Fruit fly (Drosophila melanogaster) whole organism: ENCODE data around the gene Nepl7.

ENCODE experiments used
- CG8478 ChIP-seq: fragments of >200 bp; optimal IDR thresholded peaks from 2 replicates; lab custom pipeline; 2018; ENCODE audit warnings: inconsistent platforms
- Dll ChIP-seq: fragments of >200 bp; optimal IDR thresholded peaks from 2 replicates; lab custom pipeline; 2017
- EcR ChIP-seq, 2 experiments: fragments of >200 bp; optimal IDR thresholded peaks; 2 replicates each; lab custom pipeline; 2017; ENCODE audit warnings: missing biosample characterization in 2 of 2, missing genetic modification characterization in 2 of 2, missing genetic modification reagents in 2 of 2
- pan ChIP-seq: fragments of >200 bp; optimal IDR thresholded peaks from 2 replicates; lab custom pipeline; 2017
- psq ChIP-seq: fragments of >200 bp; optimal IDR thresholded peaks from 2 replicates; lab custom pipeline; 2017
- usp ChIP-seq: fragments of >200 bp; optimal IDR thresholded peaks from 2 replicates; lab custom pipeline; 2017; ENCODE audit warnings: missing biosample characterization, missing genetic modification characterization, mixed read lengths

Nepl7 gene

dm6 chr2L:12694823-12695420 lies 25.4 kb upstream of the Nepl7 start, which contains the start of the genes IFT43 and PICK1:
Gene IFT43, minus strand, starts transcription at chr2L:12694988.
Gene PICK1, plus strand, starts transcription at chr2L:12695033.
- no peak for TF ChIP-seq psq (lab: Kevin White, UChicago)
- no peak for TF ChIP-seq EcR (GFP tag; optimal IDR thresholded peaks at IDR 0.05; lab: Kevin White, UChicago)
- no peak for TF ChIP-seq CG8478
- TF ChIP-seq pan (lab: Kevin White, UChicago) = no peak

dm6 chr2L:12692343-12693079 lies 23.0 kb upstream of the Nepl7 start, which contains the start of the genes CCT4 and CG6153:
Gene CCT4, minus strand, starts transcription at chr2L:12692934.
Gene CG6153, plus strand, starts transcription at chr2L:12692993.
- no peak for TF ChIP-seq CG8478
- TF ChIP-seq EcR (GFP tag; optimal IDR thresholded peaks at IDR 0.05; lab: Kevin White, UChicago) = no peak
- no peak for TF ChIP-seq Dll (lab: Kevin White, UChicago)
- TF ChIP-seq pan (lab: Kevin White, UChicago) = no peak
- no peak for TF ChIP-seq usp (GFP tag; lab: Kevin White, UChicago)
- TF ChIP-seq psq (lab: Kevin White, UChicago) = no peak

- TF ChIP-seq EcR (GFP tag; optimal IDR thresholded peaks at IDR 0.05; lab: Kevin White, UChicago) = no peak
- TF ChIP-seq pan (lab: Kevin White, UChicago) = no peak
- TF ChIP-seq psq (lab: Kevin White, UChicago) = no peak
- no peak for TF ChIP-seq usp (GFP tag; lab: Kevin White, UChicago)
- TF ChIP-seq CG8478 = no peak
- no peak for TF ChIP-seq Dll (lab: Kevin White, UChicago)
Measured at dm6 chr2L:12689281-12689765, 19.8 kb upstream of the Nepl7 start.

dm6 chr2L:12686811-12687210 lies 17.3 kb upstream of the Nepl7 start:
- TF ChIP-seq psq (lab: Kevin White, UChicago) (no peak), usp (GFP tag; lab: Kevin White, UChicago) (no peak), pan (lab: Kevin White, UChicago) (no peak), EcR (GFP tag; optimal IDR thresholded peaks at IDR 0.05; lab: Kevin White, UChicago) (no peak), Dll (lab: Kevin White, UChicago) (no peak), CG8478 (no peak)

dm6 chr2L:12681603-12682368 lies 12.3 kb upstream of the Nepl7 start:
- no peak for TF ChIP-seq CG8478
- TF ChIP-seq pan (lab: Kevin White, UChicago) = no peak
- no peak for TF ChIP-seq Dll (lab: Kevin White, UChicago)
- TF ChIP-seq psq (lab: Kevin White, UChicago) = no peak
- no peak for TF ChIP-seq EcR (GFP tag; optimal IDR thresholded peaks at IDR 0.05; lab: Kevin White, UChicago)
- TF ChIP-seq usp (GFP tag; lab: Kevin White, UChicago) = no peak

DNA sequence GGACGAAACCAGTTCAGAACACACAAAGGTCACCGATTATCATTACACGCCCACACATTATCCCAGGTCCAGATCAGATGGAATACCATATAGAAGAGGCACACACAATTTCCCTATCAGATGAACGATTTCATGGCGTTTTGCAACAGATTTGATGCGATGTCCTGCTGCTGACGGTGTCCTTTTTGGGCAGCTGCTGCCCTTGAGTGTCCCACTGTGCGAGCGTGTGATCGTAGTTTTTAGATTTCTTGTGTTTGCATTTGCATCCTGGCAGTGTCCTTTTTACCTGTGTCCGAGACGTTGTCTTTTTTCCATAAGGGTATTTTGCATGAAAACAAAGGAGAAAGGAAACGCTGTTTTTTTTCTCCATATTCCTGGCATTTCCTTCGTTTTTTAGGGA lies 9.8 kb upstream of the Nepl7 start:
- TF ChIP-seq usp (GFP tag; lab: Kevin White, UChicago) (no peak), CG8478 (no peak), psq (lab: Kevin White, UChicago) (no peak), EcR (GFP tag; optimal IDR thresholded peaks at IDR 0.05; lab: Kevin White, UChicago) (no peak), pan (lab: Kevin White, UChicago) (no peak), Dll (lab: Kevin White, UChicago) (no peak)

dm6 chr2L:12678286-12678685 lies 8.8 kb upstream of the Nepl7 start:
- TF ChIP-seq pan (lab: Kevin White, UChicago) = no peak
- TF ChIP-seq EcR (GFP tag; optimal IDR thresholded peaks at IDR 0.05; lab: Kevin White, UChicago) = no peak
- TF ChIP-seq usp (GFP tag; lab: Kevin White, UChicago) = no peak

- TF ChIP-seq psq (lab: Kevin White, UChicago) (no peak), Dll (lab: Kevin White, UChicago) (no peak), pan (lab: Kevin White, UChicago) (no peak), CG8478 (no peak), usp (GFP tag; lab: Kevin White, UChicago) (no peak), EcR (GFP tag; optimal IDR thresholded peaks at IDR 0.05; lab: Kevin White, UChicago) (no peak)
Measured at dm6 chr2L:12674365-12674764, 4.9 kb upstream of the Nepl7 start.

dm6 chr2L:12672296-12672695 lies 2.8 kb upstream of the Nepl7 start:
- no peak for TF ChIP-seq psq (lab: Kevin White, UChicago)
- TF ChIP-seq EcR (GFP tag; optimal IDR thresholded peaks at IDR 0.05; lab: Kevin White, UChicago) = no peak
- no peak for TF ChIP-seq CG8478
- no peak for TF ChIP-seq Dll (lab: Kevin White, UChicago)
- no peak for TF ChIP-seq usp (GFP tag; lab: Kevin White, UChicago)
- TF ChIP-seq pan (lab: Kevin White, UChicago) = no peak

- TF ChIP-seq usp (GFP tag; lab: Kevin White, UChicago) (no peak), EcR (GFP tag; optimal IDR thresholded peaks at IDR 0.05; lab: Kevin White, UChicago) (no peak), psq (lab: Kevin White, UChicago) (no peak), CG8478 (no peak), Dll (lab: Kevin White, UChicago) (no peak), pan (lab: Kevin White, UChicago) (no peak)
Measured at dm6 chr2L:12666002-12666576, 3.4 kb downstream of the Nepl7 start.

DNA sequence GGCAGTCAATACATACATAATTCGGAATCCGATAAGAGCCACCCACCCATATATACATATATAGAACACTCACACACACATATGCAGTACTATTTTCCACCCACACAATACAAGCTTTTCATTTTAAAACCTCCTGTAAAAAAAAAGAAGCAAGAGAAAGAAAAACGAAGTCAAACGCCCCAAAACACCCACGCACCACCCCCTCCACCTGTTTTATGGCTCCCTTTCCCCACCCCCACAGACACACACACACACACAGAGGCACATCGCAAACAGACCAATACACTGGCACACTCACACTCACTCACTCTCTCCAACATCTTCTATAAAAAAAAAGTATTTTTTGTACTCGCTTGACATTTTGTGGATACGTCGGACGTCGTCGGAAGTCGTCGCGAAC lies 12.2 kb downstream of the Nepl7 start:
- no peak for TF ChIP-seq pan (lab: Kevin White, UChicago)
- TF ChIP-seq CG8478 = no peak
- TF ChIP-seq psq (lab: Kevin White, UChicago) = no peak
- no peak for TF ChIP-seq usp (GFP tag; lab: Kevin White, UChicago)
- TF ChIP-seq Dll (lab: Kevin White, UChicago) = no peak
- TF ChIP-seq EcR (GFP tag; optimal IDR thresholded peaks at IDR 0.05; lab: Kevin White, UChicago) = no peak
